ENCODE assay signal across 1 fruit fly cellular context in the genomic region with DNA sequence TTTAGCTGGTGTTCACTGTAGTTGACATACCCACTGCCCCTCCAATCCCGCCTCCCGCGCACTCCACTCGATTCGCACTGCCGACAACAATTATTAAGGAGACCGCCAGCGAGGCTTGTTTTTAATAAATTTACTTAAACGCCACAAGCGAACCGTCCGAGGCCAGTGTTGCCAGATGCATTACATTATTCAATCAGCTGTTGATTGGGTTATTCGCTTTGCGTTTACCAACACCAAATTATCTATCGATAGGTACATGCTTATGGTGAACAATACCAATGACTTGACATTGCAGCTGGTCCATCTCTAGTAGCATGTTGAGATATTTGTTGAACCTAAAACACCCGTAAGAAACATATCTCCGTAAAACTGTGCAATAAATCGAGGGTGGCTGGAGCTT.
TF ChIP-seq lines count a peak whose summit lies in the region.

TSS of gene CG10353 (minus strand) at position 187 of the 400 bp plus-strand sequence.
TSS of gene SelG (plus strand) at position 309 of the 400 bp plus-strand sequence.

TF ChIP-seq in whole organism, embryonic, 481 proteins besides CTCF, POLR2A, EP300 and RAD21 (continued from another document and continues in another):
- peak; percentile 89 for TF ChIP-seq Opbp (GFP tag; IDR thresholded peaks at IDR 0.05; lab: Robert Waterston, UW; ENCODE audit: partially characterized antibody)
- TF ChIP-seq tx (GFP tag; optimal IDR thresholded peaks at IDR 0.05; lab: Kevin White, UChicago), result no peak
- TF ChIP-seq ash1 (GFP tag; optimal IDR thresholded peaks at IDR 0.05; lab: Kevin White, UChicago), result peak; percentile 10
- no peak for TF ChIP-seq bsh (GFP tag; optimal IDR thresholded peaks at IDR 0.05; lab: Kevin White, UChicago)
- TF ChIP-seq her (GFP tag; optimal IDR thresholded peaks at IDR 0.05; lab: Kevin White, UChicago), result peak; percentile 57
- TF ChIP-seq CG17802 (tag; optimal IDR thresholded peaks at IDR 0.05; lab: Kevin White, UChicago), result no peak
- peak; percentile 20 for TF ChIP-seq CG13296 (GFP tag; optimal IDR thresholded peaks at IDR 0.05; lab: Kevin White, UChicago)
- TF ChIP-seq CG17186 (GFP tag; optimal IDR thresholded peaks at IDR 0.05; lab: Kevin White, UChicago), result peak; percentile 17
- peak; percentile 65 for TF ChIP-seq tna (GFP tag; IDR thresholded peaks at IDR 0.05; lab: Robert Waterston, UW; ENCODE audit: partially characterized antibody)
- peak; percentile 11 for TF ChIP-seq Hr3 (GFP tag; optimal IDR thresholded peaks at IDR 0.05; lab: Kevin White, UChicago)
- peak; percentile 39 for TF ChIP-seq nmo (GFP tag; optimal IDR thresholded peaks at IDR 0.05; lab: Kevin White, UChicago)
- TF ChIP-seq bab2 (GFP tag; optimal IDR thresholded peaks at IDR 0.05; lab: Kevin White, UChicago), result peak; percentile 37
- TF ChIP-seq Dip2 (GFP tag; IDR thresholded peaks at IDR 0.05; lab: Robert Waterston, UW), result no peak
- TF ChIP-seq h (optimal IDR thresholded peaks at IDR 0.05; lab: Kevin White, UChicago), result no peak
- peak; percentile 48 for TF ChIP-seq CG8290 (GFP tag; optimal IDR thresholded peaks at IDR 0.05; lab: Kevin White, UChicago)
- peak in 1 of 2 experiments; percentile 85 for TF ChIP-seq CG8290 (tag; optimal IDR thresholded peaks at IDR 0.05; lab: Kevin White, UChicago)
- no peak for TF ChIP-seq CG15011 (GFP tag; optimal IDR thresholded peaks at IDR 0.05; lab: Kevin White, UChicago)
- no peak for TF ChIP-seq Vsx1 (GFP tag; optimal IDR thresholded peaks at IDR 0.05; lab: Kevin White, UChicago)
- TF ChIP-seq CG12219 (GFP tag; optimal IDR thresholded peaks at IDR 0.05; lab: Kevin White, UChicago), result no peak
- TF ChIP-seq sd (tag; optimal IDR thresholded peaks at IDR 0.05; lab: Kevin White, UChicago), result peak; percentile 58
- no peak for TF ChIP-seq CG12104 (GFP tag; optimal IDR thresholded peaks at IDR 0.05; lab: Kevin White, UChicago)
- no peak for TF ChIP-seq slp2 (GFP tag; optimal IDR thresholded peaks at IDR 0.05; lab: Kevin White, UChicago)
- no peak for TF ChIP-seq ham (GFP tag; IDR thresholded peaks at IDR 0.05; lab: Robert Waterston, UW)
- TF ChIP-seq sna (GFP tag; IDR thresholded peaks at IDR 0.05; lab: Robert Waterston, UW; ENCODE audit: partially characterized antibody), result peak; percentile 76
- TF ChIP-seq jing (GFP tag; optimal IDR thresholded peaks at IDR 0.05; lab: Kevin White, UChicago), result no peak
- no peak for TF ChIP-seq Aef1 (GFP tag; IDR thresholded peaks at IDR 0.05; lab: Robert Waterston, UW)
- TF ChIP-seq gfzf (GFP tag; optimal IDR thresholded peaks at IDR 0.05; lab: Kevin White, UChicago), result peak; percentile 37
- TF ChIP-seq trem (tag; optimal IDR thresholded peaks at IDR 0.05; lab: Kevin White, UChicago), result peak; percentile 58
- TF ChIP-seq wdn (GFP tag; IDR thresholded peaks at IDR 0.05; lab: Robert Waterston, UW), result 0 out of 2 replicates have a peak, but pooled peaks have one; percentile 29
- TF ChIP-seq trh (GFP tag; optimal IDR thresholded peaks at IDR 0.05; lab: Kevin White, UChicago), result no peak
- TF ChIP-seq disco-r (GFP tag; optimal IDR thresholded peaks at IDR 0.05; lab: Kevin White, UChicago), result no peak
- TF ChIP-seq Fer1 (GFP tag; optimal IDR thresholded peaks at IDR 0.05; lab: Kevin White, UChicago), result peak; percentile 44
- peak; percentile 0 for TF ChIP-seq CoRest (tag; optimal IDR thresholded peaks at IDR 0.05; lab: Kevin White, UChicago)
- no peak for TF ChIP-seq klu (GFP tag; IDR thresholded peaks at IDR 0.05; lab: Robert Waterston, UW)
- TF ChIP-seq CG11560 (tag; IDR thresholded peaks at IDR 0.05; lab: Robert Waterston, UW), result no peak
- peak; percentile 13 for TF ChIP-seq CG13424 (tag; optimal IDR thresholded peaks at IDR 0.05; lab: Kevin White, UChicago)
- no peak for TF ChIP-seq Atf-2 (GFP tag; optimal IDR thresholded peaks at IDR 0.05; lab: Kevin White, UChicago)
- peak; percentile 49; the same call in 1 of the 2 replicates for TF ChIP-seq chm (GFP tag; IDR thresholded peaks at IDR 0.05; lab: Robert Waterston, UW)
- TF ChIP-seq ewg (GFP tag; optimal IDR thresholded peaks at IDR 0.05; lab: Kevin White, UChicago), result no peak
- no peak for TF ChIP-seq Ssrp (tag; optimal IDR thresholded peaks at IDR 0.05; lab: Kevin White, UChicago)
- TF ChIP-seq yki (optimal IDR thresholded peaks at IDR 0.05; lab: Kevin White, UChicago), result no peak
- TF ChIP-seq Meics (GFP tag; optimal IDR thresholded peaks at IDR 0.05; lab: Kevin White, UChicago), result peak; percentile 8
- TF ChIP-seq CG4424 (GFP tag; optimal IDR thresholded peaks at IDR 0.05; lab: Kevin White, UChicago), result peak; percentile 27
- TF ChIP-seq hth (optimal IDR thresholded peaks at IDR 0.05; lab: Kevin White, UChicago), result no peak
- TF ChIP-seq sug (tag; optimal IDR thresholded peaks at IDR 0.05; lab: Kevin White, UChicago), result peak; percentile 31
- TF ChIP-seq CG13894 (tag; optimal IDR thresholded peaks at IDR 0.05; lab: Kevin White, UChicago), result peak; percentile 34
- TF ChIP-seq sob (GFP tag; IDR thresholded peaks at IDR 0.05; lab: Robert Waterston, UW), result peak; percentile 53
- TF ChIP-seq Abd-B (GFP tag; optimal IDR thresholded peaks at IDR 0.05; lab: Kevin White, UChicago), result no peak
- TF ChIP-seq CG11456 (GFP tag; IDR thresholded peaks at IDR 0.05; lab: Robert Waterston, UW), result peak; percentile 54; the same call in 1 of the 3 replicates
- TF ChIP-seq CG1233 (GFP tag; optimal IDR thresholded peaks at IDR 0.05; lab: Kevin White, UChicago), result no peak
- peak; percentile 70 for TF ChIP-seq HLH4C (GFP tag; IDR thresholded peaks at IDR 0.05; lab: Robert Waterston, UW; ENCODE audit: partially characterized antibody)
- TF ChIP-seq BEAF-32 (GFP tag; optimal IDR thresholded peaks at IDR 0.05; lab: Kevin White, UChicago), result peak; percentile 86
- no peak for TF ChIP-seq Hmx (GFP tag; optimal IDR thresholded peaks at IDR 0.05; lab: Kevin White, UChicago)
- TF ChIP-seq Ravus (GFP tag; IDR thresholded peaks at IDR 0.05; lab: Robert Waterston, UW), result no peak
- TF ChIP-seq maf-S (GFP tag; optimal IDR thresholded peaks at IDR 0.05; lab: Kevin White, UChicago), result peak; percentile 44
- TF ChIP-seq pum (GFP tag; optimal IDR thresholded peaks at IDR 0.05; lab: Kevin White, UChicago), result peak; percentile 21
- TF ChIP-seq CG2678 (tag; optimal IDR thresholded peaks at IDR 0.05; lab: Kevin White, UChicago), result peak; percentile 13
- TF ChIP-seq knrl (GFP tag; IDR thresholded peaks at IDR 0.05; lab: Robert Waterston, UW; ENCODE audit: partially characterized antibody), result peak; percentile 83
- TF ChIP-seq pan (optimal IDR thresholded peaks at IDR 0.05; lab: Kevin White, UChicago), result no peak
- peak in 1 of 2 experiments; percentile 21 for TF ChIP-seq pan (GFP tag; optimal IDR thresholded peaks at IDR 0.05 in 1 of 2, IDR thresholded peaks at IDR 0.05 in 1 of 2)
- no peak for TF ChIP-seq TFAM (GFP tag; optimal IDR thresholded peaks at IDR 0.05; lab: Kevin White, UChicago)
- peak; percentile 45 for TF ChIP-seq CG7987 (GFP tag; optimal IDR thresholded peaks at IDR 0.05; lab: Kevin White, UChicago)
- peak; percentile 51 for TF ChIP-seq CG17829 (tag; optimal IDR thresholded peaks at IDR 0.05; lab: Kevin White, UChicago)
- TF ChIP-seq gt (GFP tag; IDR thresholded peaks at IDR 0.05; lab: Robert Waterston, UW), result no peak
- peak; percentile 11 for TF ChIP-seq exex (tag; optimal IDR thresholded peaks at IDR 0.05; lab: Kevin White, UChicago)
- peak; percentile 62 for TF ChIP-seq NC2β (GFP tag; optimal IDR thresholded peaks at IDR 0.05; lab: Kevin White, UChicago)
- no peak for TF ChIP-seq Nf-YB (GFP tag; optimal IDR thresholded peaks at IDR 0.05; lab: Kevin White, UChicago)
- TF ChIP-seq CG13624 (GFP tag; optimal IDR thresholded peaks at IDR 0.05; lab: Kevin White, UChicago), result peak; percentile 59
- TF ChIP-seq phol (tag; optimal IDR thresholded peaks at IDR 0.05; lab: Kevin White, UChicago), result peak; percentile 27
- TF ChIP-seq CG9609 (GFP tag; optimal IDR thresholded peaks at IDR 0.05; lab: Kevin White, UChicago), result peak; percentile 28
- peak; percentile 49 for TF ChIP-seq Max (GFP tag; optimal IDR thresholded peaks at IDR 0.05; lab: Kevin White, UChicago)
- TF ChIP-seq CG32772 (GFP tag; IDR thresholded peaks at IDR 0.05; lab: Robert Waterston, UW), result no peak
- TF ChIP-seq Pdp1 (GFP tag; optimal IDR thresholded peaks at IDR 0.05; lab: Kevin White, UChicago), result peak; percentile 30 to 77
- TF ChIP-seq HHEX (GFP tag; optimal IDR thresholded peaks at IDR 0.05; lab: Kevin White, UChicago), result peak; percentile 2
- no peak for TF ChIP-seq CG2202 (tag; optimal IDR thresholded peaks at IDR 0.05; lab: Kevin White, UChicago)
- no peak for TF ChIP-seq CG4854 (GFP tag; optimal IDR thresholded peaks at IDR 0.05; lab: Kevin White, UChicago)
- peak; percentile 42; the same call in 1 of the 3 replicates for TF ChIP-seq zfh1 (GFP tag; IDR thresholded peaks at IDR 0.05; lab: Robert Waterston, UW)
- TF ChIP-seq Xrp1 (GFP tag; IDR thresholded peaks at IDR 0.05; lab: Robert Waterston, UW), result no peak
- TF ChIP-seq row (GFP tag; IDR thresholded peaks at IDR 0.05; lab: Robert Waterston, UW), result peak; percentile 58
- peak; percentile 43 for TF ChIP-seq CG8924 (tag; optimal IDR thresholded peaks at IDR 0.05; lab: Kevin White, UChicago)
- TF ChIP-seq CG3281 (GFP tag; optimal IDR thresholded peaks at IDR 0.05; lab: Kevin White, UChicago), result peak; percentile 24
- no peak for TF ChIP-seq dysf (GFP tag; IDR thresholded peaks at IDR 0.05; lab: Robert Waterston, UW)
- peak; percentile 77 for TF ChIP-seq Dref (GFP tag; IDR thresholded peaks at IDR 0.05; lab: Robert Waterston, UW)
- TF ChIP-seq CG13287 (GFP tag; IDR thresholded peaks at IDR 0.05; lab: Robert Waterston, UW; ENCODE audit: partially characterized antibody), result peak; percentile 90
- peak; percentile 25 for TF ChIP-seq zen (tag; optimal IDR thresholded peaks at IDR 0.05; lab: Kevin White, UChicago)
- TF ChIP-seq ato (GFP tag; IDR thresholded peaks at IDR 0.05; lab: Robert Waterston, UW; ENCODE audit: partially characterized antibody), result peak; percentile 80
- peak; percentile 29 for TF ChIP-seq CG9797 (GFP tag; optimal IDR thresholded peaks at IDR 0.05; lab: Kevin White, UChicago)
- no peak for TF ChIP-seq cas (GFP tag; IDR thresholded peaks at IDR 0.05; lab: Robert Waterston, UW)
- peak; percentile 54 for TF ChIP-seq wek (GFP tag; optimal IDR thresholded peaks at IDR 0.05; lab: Kevin White, UChicago)
- TF ChIP-seq CG7839 (tag; optimal IDR thresholded peaks at IDR 0.05; lab: Kevin White, UChicago), result peak; percentile 17
- peak; percentile 95 for TF ChIP-seq Sry-δ (GFP tag; optimal IDR thresholded peaks at IDR 0.05; lab: Kevin White, UChicago)
- TF ChIP-seq pros (GFP tag; optimal IDR thresholded peaks at IDR 0.05; lab: Kevin White, UChicago), result no peak
- TF ChIP-seq fd64A (GFP tag; optimal IDR thresholded peaks at IDR 0.05; lab: Kevin White, UChicago), result no peak
- TF ChIP-seq CG7963 (GFP tag; IDR thresholded peaks at IDR 0.05; lab: Robert Waterston, UW; ENCODE audit: partially characterized antibody), result peak; percentile 63; the same call in 2 of the 3 replicates
- no peak for TF ChIP-seq CG9876 (GFP tag; optimal IDR thresholded peaks at IDR 0.05; lab: Kevin White, UChicago)
- no peak for TF ChIP-seq CG32532 (GFP tag; IDR thresholded peaks at IDR 0.05; lab: Robert Waterston, UW)
- TF ChIP-seq CG1792 (GFP tag; optimal IDR thresholded peaks at IDR 0.05; lab: Kevin White, UChicago), result peak; percentile 24
- TF ChIP-seq CG7786 (GFP tag; optimal IDR thresholded peaks at IDR 0.05; lab: Kevin White, UChicago), result peak; percentile 43
- no peak for TF ChIP-seq Blimp-1 (GFP tag; optimal IDR thresholded peaks at IDR 0.05; lab: Kevin White, UChicago)
- TF ChIP-seq CG2129 (GFP tag; IDR thresholded peaks at IDR 0.05; lab: Robert Waterston, UW; ENCODE audit: partially characterized antibody), result peak; percentile 52
- TF ChIP-seq ems (GFP tag; optimal IDR thresholded peaks at IDR 0.05; lab: Kevin White, UChicago), result peak; percentile 35
- peak; percentile 77 to 96 for TF ChIP-seq crp (GFP tag; optimal IDR thresholded peaks at IDR 0.05; lab: Kevin White, UChicago)
- peak; percentile 53 for TF ChIP-seq HmgD (GFP tag; optimal IDR thresholded peaks at IDR 0.05; lab: Kevin White, UChicago)
- no peak for TF ChIP-seq CG8281 (tag; optimal IDR thresholded peaks at IDR 0.05; lab: Kevin White, UChicago)
- no peak for TF ChIP-seq CG13775 (GFP tag; optimal IDR thresholded peaks at IDR 0.05; lab: Kevin White, UChicago)
- TF ChIP-seq CG8478 (optimal IDR thresholded peaks at IDR 0.05; lab: Kevin White, UChicago), result no peak
- TF ChIP-seq Scr (GFP tag; IDR thresholded peaks at IDR 0.05; lab: Robert Waterston, UW; ENCODE audit: partially characterized antibody), result peak; percentile 80
- TF ChIP-seq CG10366 (GFP tag; IDR thresholded peaks at IDR 0.05; lab: Robert Waterston, UW), result 0 out of 2 replicates have a peak, but pooled peaks have one; percentile 11
- no peak for TF ChIP-seq CG32767 (GFP tag; IDR thresholded peaks at IDR 0.05; lab: Robert Waterston, UW)
- TF ChIP-seq CG14014 (GFP tag; IDR thresholded peaks at IDR 0.05; lab: Robert Waterston, UW), result no peak
- TF ChIP-seq caup (GFP tag; optimal IDR thresholded peaks at IDR 0.05; lab: Kevin White, UChicago; ENCODE audit: severe bottlenecking), result peak; percentile 32
- no peak for TF ChIP-seq CG8089 (GFP tag; optimal IDR thresholded peaks at IDR 0.05; lab: Kevin White, UChicago)
- TF ChIP-seq sima (GFP tag; optimal IDR thresholded peaks at IDR 0.05; lab: Kevin White, UChicago), result no peak
- no peak for TF ChIP-seq CG14667 (GFP tag; IDR thresholded peaks at IDR 0.05; lab: Robert Waterston, UW)
- no peak for TF ChIP-seq CG18619 (GFP tag; optimal IDR thresholded peaks at IDR 0.05; lab: Kevin White, UChicago)
- TF ChIP-seq CG15514 (GFP tag; optimal IDR thresholded peaks at IDR 0.05; lab: Kevin White, UChicago), result peak; percentile 77
- TF ChIP-seq CG12769 (tag; optimal IDR thresholded peaks at IDR 0.05; lab: Kevin White, UChicago), result peak; percentile 54
- no peak for TF ChIP-seq luna (GFP tag; optimal IDR thresholded peaks at IDR 0.05; lab: Kevin White, UChicago)
- peak; percentile 65 for TF ChIP-seq dm (GFP tag; optimal IDR thresholded peaks at IDR 0.05; lab: Kevin White, UChicago)
- no peak for TF ChIP-seq ara (GFP tag; IDR thresholded peaks at IDR 0.05; lab: Robert Waterston, UW)
- TF ChIP-seq CG6689 (GFP tag; IDR thresholded peaks at IDR 0.05; lab: Robert Waterston, UW), result no peak
- TF ChIP-seq p53 (GFP tag; optimal IDR thresholded peaks at IDR 0.05; lab: Kevin White, UChicago), result peak; percentile 27
- TF ChIP-seq GATAe (GFP tag; conservative IDR thresholded peaks at IDR 0.05; lab: Robert Waterston, UW), result no peak
- TF ChIP-seq abd-A (tag; optimal IDR thresholded peaks at IDR 0.05; lab: Kevin White, UChicago), result no peak
- peak; percentile 73 for TF ChIP-seq CG12659 (GFP tag; optimal IDR thresholded peaks at IDR 0.05; lab: Kevin White, UChicago)
- TF ChIP-seq Trl (optimal IDR thresholded peaks at IDR 0.05; lab: Kevin White, UChicago), result no peak
- TF ChIP-seq Trl (GFP tag; optimal IDR thresholded peaks at IDR 0.05; lab: Kevin White, UChicago), result peak; percentile 45
